Fruit fly (Drosophila melanogaster): Measurements from ENCODE around the gene CG11342.
A peak's percentile ranks its signal among the peaks of the same experiment; 100 is the strongest.

Gene CG11342

DNA sequence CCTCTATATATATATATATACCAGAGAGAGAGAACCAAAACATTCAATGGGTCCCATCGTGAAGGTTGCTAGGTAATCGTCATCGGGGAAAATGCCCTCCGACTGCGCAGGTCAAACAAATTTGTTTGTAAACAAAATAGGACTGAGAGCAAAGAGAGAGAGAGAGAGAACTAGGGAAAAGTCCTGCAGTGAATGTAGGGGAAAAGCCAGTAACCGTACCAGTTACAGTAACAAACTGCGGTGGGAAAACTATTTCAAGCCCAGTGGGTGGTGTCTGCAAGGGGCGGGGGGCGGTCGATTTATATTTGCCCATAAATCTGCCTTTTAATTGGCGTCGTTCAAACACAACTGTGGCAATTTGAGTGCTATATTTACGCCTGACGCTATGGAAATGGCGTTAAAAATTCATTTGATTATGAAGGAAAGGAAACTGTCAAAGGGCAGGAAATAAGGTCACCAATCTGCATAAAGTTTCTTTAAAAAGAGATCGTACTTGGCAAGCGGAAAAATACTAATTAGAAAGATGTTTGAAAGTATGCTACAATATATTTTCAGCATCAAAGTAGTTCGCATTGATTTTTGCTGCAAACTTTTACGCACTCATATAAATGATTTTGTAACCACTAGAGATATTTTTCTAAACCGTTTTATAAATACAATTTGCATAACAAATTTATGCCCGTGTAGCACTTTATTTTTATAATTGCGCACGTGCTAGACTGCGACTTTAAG lies 42.8 kb upstream of the CG11342 start:
- TF ChIP-seq Pif1B (GFP tag; optimal IDR thresholded peaks at IDR 0.05) (no peak), fd96Ca (GFP tag; IDR thresholded peaks at IDR 0.05) (no peak), EcR (GFP tag; optimal IDR thresholded peaks at IDR 0.05) (no peak), Snoo (tag; optimal IDR thresholded peaks at IDR 0.05) (no peak), rn (GFP tag; IDR thresholded peaks at IDR 0.05) (no peak), Ets98B (GFP tag; IDR thresholded peaks at IDR 0.05) (no peak), CG34367 (tag; optimal IDR thresholded peaks at IDR 0.05) (no peak), CG14655 (GFP tag; optimal IDR thresholded peaks at IDR 0.05) (no peak), D1 (tag; optimal IDR thresholded peaks at IDR 0.05) (no peak), CG32121 (GFP tag; IDR thresholded peaks at IDR 0.05) (no peak), CG8301 (tag; optimal IDR thresholded peaks at IDR 0.05) (no peak), Pif1A (GFP tag; optimal IDR thresholded peaks at IDR 0.05) (no peak), CG4496 (GFP tag; IDR thresholded peaks at IDR 0.05) (no peak), CG10348 (GFP tag; IDR thresholded peaks at IDR 0.05) (no peak), CG17806 (tag; optimal IDR thresholded peaks at IDR 0.05) (no peak), CG12605 (GFP tag; IDR thresholded peaks at IDR 0.05) (no peak), CG8159 (tag; optimal IDR thresholded peaks at IDR 0.05) (no peak)

- TF ChIP-seq CG8159 (tag; optimal IDR thresholded peaks at IDR 0.05) (no peak), CG14655 (GFP tag; optimal IDR thresholded peaks at IDR 0.05) (no peak), gl (tag; optimal IDR thresholded peaks at IDR 0.05) (no peak), CG34367 (tag; optimal IDR thresholded peaks at IDR 0.05) (no peak), Pif1B (GFP tag; optimal IDR thresholded peaks at IDR 0.05) (no peak), CG13204 (GFP tag; optimal IDR thresholded peaks at IDR 0.05) (no peak), D1 (tag; optimal IDR thresholded peaks at IDR 0.05) (no peak), CG8301 (tag; optimal IDR thresholded peaks at IDR 0.05) (no peak), CG10348 (GFP tag; IDR thresholded peaks at IDR 0.05) (no peak), CG12605 (GFP tag; IDR thresholded peaks at IDR 0.05) (no peak), rn (GFP tag; IDR thresholded peaks at IDR 0.05) (no peak)
These were observed 42.1 kb upstream of the CG11342 start for dm6 chr3L:4409134-4409897.

DNA sequence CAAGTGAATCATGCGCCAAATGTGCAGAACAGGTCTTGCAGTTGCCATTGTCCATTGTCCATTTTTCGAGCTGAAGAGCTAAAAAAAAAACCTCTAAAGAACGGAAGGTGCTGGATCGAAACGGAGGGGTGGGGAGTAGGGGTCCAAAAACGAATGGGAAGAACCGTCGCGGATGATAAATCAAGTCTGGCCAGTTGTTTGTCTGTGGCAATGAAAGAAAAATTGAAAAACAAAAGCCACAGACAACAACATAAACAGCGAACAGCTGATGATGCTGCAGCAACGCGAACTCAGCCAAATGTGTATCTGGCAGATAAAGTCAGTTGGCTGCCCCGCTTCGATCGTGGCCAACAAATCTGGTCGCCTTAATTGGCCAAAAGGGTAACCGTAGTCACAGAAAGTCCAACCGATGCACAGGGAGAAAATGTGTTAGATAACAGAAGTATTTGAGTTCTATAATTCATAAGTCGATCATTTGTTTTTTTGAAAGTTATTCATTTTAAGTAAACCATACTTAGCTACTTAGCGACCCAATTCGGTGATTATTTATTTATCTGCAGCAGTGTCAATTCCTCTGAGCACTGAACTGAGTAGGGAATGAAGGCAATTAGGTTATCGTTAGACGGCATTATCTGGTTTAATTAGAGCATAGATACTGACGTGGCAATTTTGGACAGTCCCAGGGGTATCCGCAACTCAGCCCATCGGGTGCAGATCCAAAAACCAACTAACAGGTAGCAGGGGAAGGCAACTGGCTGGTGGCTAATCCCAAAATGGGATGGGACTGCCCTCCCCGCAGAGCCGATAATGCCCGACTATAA lies 41.3 kb upstream of the CG11342 start:
- TF ChIP-seq Snoo (tag; optimal IDR thresholded peaks at IDR 0.05) (peak; percentile 44), CG8159 (tag; optimal IDR thresholded peaks at IDR 0.05) (peak; percentile 25), Pif1A (GFP tag; optimal IDR thresholded peaks at IDR 0.05) (no peak), CG4496 (GFP tag; IDR thresholded peaks at IDR 0.05) (peak; percentile 26; the same call in 1 of the 3 replicates), CG13204 (GFP tag; optimal IDR thresholded peaks at IDR 0.05) (peak; percentile 7), EcR (GFP tag; optimal IDR thresholded peaks at IDR 0.05) (peak; percentile 61)

DNA sequence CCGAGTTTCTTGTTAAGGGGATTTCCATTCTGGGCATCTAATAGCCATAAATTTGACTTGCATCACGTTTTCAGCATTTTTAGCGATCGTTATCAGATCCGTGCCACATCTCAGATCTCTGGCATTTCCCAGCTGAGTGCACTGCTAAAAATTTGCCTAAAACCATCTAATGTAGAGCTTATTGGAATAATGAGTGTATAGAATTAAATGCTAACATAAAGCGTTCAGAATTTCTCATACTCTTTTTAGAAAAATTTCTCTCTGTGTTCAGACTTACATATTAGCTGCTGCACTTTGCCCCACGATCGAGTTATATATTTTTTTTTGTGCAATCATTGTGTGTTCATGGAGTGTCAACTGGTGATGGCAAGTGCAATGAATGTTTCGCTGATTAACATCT lies 40.5 kb upstream of the CG11342 start:
- TF ChIP-seq rn (GFP tag; IDR thresholded peaks at IDR 0.05): no peak
- peak; percentile 60 for TF ChIP-seq CG8301 (tag; optimal IDR thresholded peaks at IDR 0.05)
- no peak for TF ChIP-seq D1 (tag; optimal IDR thresholded peaks at IDR 0.05)
- no peak for TF ChIP-seq gl (tag; optimal IDR thresholded peaks at IDR 0.05)
- TF ChIP-seq EcR (GFP tag; optimal IDR thresholded peaks at IDR 0.05): no peak
- peak; percentile 54 for TF ChIP-seq Pif1A (GFP tag; optimal IDR thresholded peaks at IDR 0.05)
- TF ChIP-seq CG15710 (tag; optimal IDR thresholded peaks at IDR 0.05): peak; percentile 39
- TF ChIP-seq fd96Ca (GFP tag; IDR thresholded peaks at IDR 0.05): 0 out of 3 replicates have a peak, but pooled peaks have one; percentile 46
- peak; percentile 30 for TF ChIP-seq Pif1B (GFP tag; optimal IDR thresholded peaks at IDR 0.05)
- TF ChIP-seq Snoo (tag; optimal IDR thresholded peaks at IDR 0.05): no peak
- TF ChIP-seq CG9948 (tag; optimal IDR thresholded peaks at IDR 0.05): peak; percentile 21
- peak; percentile 75 for TF ChIP-seq CG14655 (GFP tag; optimal IDR thresholded peaks at IDR 0.05)
- peak; percentile 74; the same call in 2 of the 3 replicates for TF ChIP-seq CG4496 (GFP tag; IDR thresholded peaks at IDR 0.05)
- no peak for TF ChIP-seq CG13204 (GFP tag; optimal IDR thresholded peaks at IDR 0.05)
- TF ChIP-seq CG10348 (GFP tag; IDR thresholded peaks at IDR 0.05): no peak
- peak; percentile 71 for TF ChIP-seq Ets98B (GFP tag; IDR thresholded peaks at IDR 0.05)
- TF ChIP-seq CG8159 (tag; optimal IDR thresholded peaks at IDR 0.05): peak; percentile 45
- peak; percentile 37 for TF ChIP-seq CG32121 (GFP tag; IDR thresholded peaks at IDR 0.05)
- TF ChIP-seq CG34367 (tag; optimal IDR thresholded peaks at IDR 0.05): peak; percentile 29
- TF ChIP-seq CG12605 (GFP tag; IDR thresholded peaks at IDR 0.05): peak; percentile 60
- peak; percentile 21 for TF ChIP-seq CG17806 (tag; optimal IDR thresholded peaks at IDR 0.05)

dm6 chr3L:4406653-4407257 lies 39.5 kb upstream of the CG11342 start, which contains the start of gene TP53INP:
TSS of gene TP53INP (plus strand) at chr3L:4406943.
- peak; percentile 85 for TF ChIP-seq Snoo (tag; optimal IDR thresholded peaks at IDR 0.05)
- peak; percentile 53 for TF ChIP-seq EcR (GFP tag; optimal IDR thresholded peaks at IDR 0.05)
- peak; percentile 94 for TF ChIP-seq CG8159 (tag; optimal IDR thresholded peaks at IDR 0.05)
- peak; percentile 56 for TF ChIP-seq CG32121 (GFP tag; IDR thresholded peaks at IDR 0.05)
- TF ChIP-seq CG17806 (tag; optimal IDR thresholded peaks at IDR 0.05): peak; percentile 82
- TF ChIP-seq CG8301 (tag; optimal IDR thresholded peaks at IDR 0.05): peak; percentile 89
- TF ChIP-seq D1 (tag; optimal IDR thresholded peaks at IDR 0.05): peak; percentile 65
- no peak; the same call in 1 of the 2 replicates for TF ChIP-seq Ets98B (GFP tag; IDR thresholded peaks at IDR 0.05)
- TF ChIP-seq CG10348 (GFP tag; IDR thresholded peaks at IDR 0.05): peak; percentile 41; the same call in 1 of the 2 replicates
- no peak for TF ChIP-seq CG12605 (GFP tag; IDR thresholded peaks at IDR 0.05)
- TF ChIP-seq Pif1A (GFP tag; optimal IDR thresholded peaks at IDR 0.05): peak; percentile 83
- peak; percentile 85 for TF ChIP-seq CG9948 (tag; optimal IDR thresholded peaks at IDR 0.05)
- TF ChIP-seq Pif1B (GFP tag; optimal IDR thresholded peaks at IDR 0.05): peak; percentile 83
- TF ChIP-seq fd96Ca (GFP tag; IDR thresholded peaks at IDR 0.05): peak; percentile 47; the same call in 2 of the 3 replicates
- TF ChIP-seq CG15710 (tag; optimal IDR thresholded peaks at IDR 0.05): peak; percentile 91
- TF ChIP-seq CG4496 (GFP tag; IDR thresholded peaks at IDR 0.05): peak; percentile 57; the same call in 2 of the 3 replicates
- peak; percentile 84 for TF ChIP-seq CG34367 (tag; optimal IDR thresholded peaks at IDR 0.05)
- TF ChIP-seq CG14655 (GFP tag; optimal IDR thresholded peaks at IDR 0.05): peak; percentile 93
- no peak for TF ChIP-seq rn (GFP tag; IDR thresholded peaks at IDR 0.05)
- TF ChIP-seq CG13204 (GFP tag; optimal IDR thresholded peaks at IDR 0.05): peak; percentile 51
- peak; percentile 60 for TF ChIP-seq gl (tag; optimal IDR thresholded peaks at IDR 0.05)
